Worm (Caenorhabditis elegans) whole organism, L3 larva: ENCODE results near the gene F44E7.7.

Experiments
- ama-1 ChIP-seq: fragments of 150-350 bp; optimal IDR thresholded peaks from 2 replicates; lab custom pipeline; 2018
- fos-1 ChIP-seq: fragments of 150-350 bp; optimal IDR thresholded peaks from 2 replicates; lab custom pipeline; 2014; ENCODE audit warnings: missing biosample characterization, missing genetic modification characterization
- lin-15B ChIP-seq: fragments of 150-350 bp; optimal IDR thresholded peaks from 2 replicates; lab custom pipeline; 2014; ENCODE audit warnings: missing biosample characterization, missing genetic modification characterization
- nhr-25 ChIP-seq: sonication (generic microtip); optimal IDR thresholded peaks from 2 replicates; lab custom pipeline; 2017; ENCODE audit warnings: missing biosample characterization, missing genetic modification characterization
- pqm-1 ChIP-seq: fragments of 150-350 bp; optimal IDR thresholded peaks from 2 replicates; lab custom pipeline; 2017; ENCODE audit warnings: missing biosample characterization, missing genetic modification characterization, inconsistent platforms
- unc-62 ChIP-seq: fragments of 150-350 bp; sonication (generic microtip); optimal IDR thresholded peaks from 4 replicates; lab custom pipeline; 2014; ENCODE audit warnings: missing biosample characterization, missing genetic modification reagents, missing genetic modification characterization
- ztf-11 ChIP-seq: fragments of 150-350 bp; optimal IDR thresholded peaks from 2 replicates; lab custom pipeline; 2014; ENCODE audit warnings: missing biosample characterization, missing genetic modification characterization
- ztf-4 ChIP-seq: fragments of 150-350 bp; optimal IDR thresholded peaks from 2 replicates; lab custom pipeline; 2014; ENCODE audit warnings: missing biosample characterization, missing genetic modification characterization

DNA sequence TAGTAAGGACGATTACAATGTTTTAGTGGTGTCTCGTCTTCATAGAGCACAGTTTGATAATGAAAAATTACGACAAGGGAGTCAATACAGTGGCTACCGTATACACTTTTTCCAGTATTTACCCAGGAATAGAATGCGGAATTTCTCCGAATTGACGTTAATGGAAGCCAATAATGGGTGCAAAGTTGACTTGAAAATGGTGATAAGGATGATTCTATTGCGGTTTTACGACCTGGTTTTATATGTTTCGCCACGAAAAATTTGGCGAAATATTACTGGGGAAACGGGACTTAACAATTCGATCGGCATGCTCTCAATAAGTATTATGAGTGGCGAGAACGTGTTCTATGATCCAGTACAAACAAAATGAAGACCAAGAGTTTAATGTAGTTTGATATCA is 34.6 kb upstream of the F44E7.7 start:
- no peak for TF ChIP-seq ztf-11 (tag; lab: Kevin White, UChicago)
- TF ChIP-seq nhr-25 (tag; lab: Kevin White, UChicago): no peak
- TF ChIP-seq pqm-1: peak; percentile 58
- TF ChIP-seq unc-62 (GFP tag; lab: Kevin White, UChicago): no peak
- TF ChIP-seq fos-1: no peak
- no peak for TF ChIP-seq ama-1
- TF ChIP-seq ztf-4 (tag; lab: Kevin White, UChicago): no peak
- TF ChIP-seq lin-15B (tag; lab: Kevin White, UChicago): no peak
